Fruit fly (Drosophila melanogaster): ENCODE results near the gene CG18764.

CG18764 gene

DNA sequence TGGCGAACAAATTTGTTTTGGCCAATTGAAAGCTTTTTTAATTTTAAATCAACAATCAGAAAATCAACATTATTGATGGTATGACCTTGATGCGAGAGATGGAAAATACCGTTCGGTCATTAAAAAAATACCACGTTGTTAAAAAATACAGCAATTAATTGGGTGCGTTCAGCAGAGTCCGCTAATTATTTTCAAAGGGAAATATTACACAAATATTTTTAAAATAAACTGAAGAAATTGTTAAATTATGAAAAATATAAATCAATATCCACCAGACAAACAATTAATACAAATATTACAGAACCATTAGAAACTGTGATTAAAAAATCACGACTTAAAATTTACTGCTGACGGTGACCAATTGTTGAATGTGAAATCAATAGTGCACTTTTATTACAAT lies 51.3 kb downstream of the CG18764 start, which contains the start of gene CG18476 (continued):
- TF ChIP-seq CG15696 (tag; optimal IDR thresholded peaks at IDR 0.05) (peak; percentile 93), Sry-β (GFP tag; optimal IDR thresholded peaks at IDR 0.05) (no peak), phol (tag; optimal IDR thresholded peaks at IDR 0.05) (peak; percentile 96), Neu2 (GFP tag; optimal IDR thresholded peaks at IDR 0.05; ENCODE audit: borderline replicate concordance) (no peak), Gug (GFP tag; IDR thresholded peaks at IDR 0.05) (no peak; the same call in 2 of the 4 replicates), dm (GFP tag; optimal IDR thresholded peaks at IDR 0.05) (peak; percentile 21), btn (GFP tag; optimal IDR thresholded peaks at IDR 0.05) (no peak), CG15073 (GFP tag; optimal IDR thresholded peaks at IDR 0.05) (no peak), Taf1 (GFP tag; IDR thresholded peaks at IDR 0.05) (peak; percentile 73), CG3281 (GFP tag; optimal IDR thresholded peaks at IDR 0.05) (peak; percentile 91), MTF-1 (GFP tag; optimal IDR thresholded peaks at IDR 0.05; ENCODE audit: borderline replicate concordance) (peak; percentile 59), Mad (GFP tag; optimal IDR thresholded peaks at IDR 0.05) (peak; percentile 64), Doc2 (GFP tag; IDR thresholded peaks at IDR 0.05) (peak; percentile 75), CG6765 (GFP tag; optimal IDR thresholded peaks at IDR 0.05) (peak; percentile 80), CG11504 (tag; optimal IDR thresholded peaks at IDR 0.05) (peak; percentile 95), CG13296 (GFP tag; optimal IDR thresholded peaks at IDR 0.05) (peak; percentile 92), CG31441 (GFP tag; IDR thresholded peaks at IDR 0.05) (peak; percentile 100), CG7372 (GFP tag; IDR thresholded peaks at IDR 0.05) (peak; percentile 95), CG9817 (tag; optimal IDR thresholded peaks at IDR 0.05) (peak; percentile 92), Eip74EF (GFP tag; optimal IDR thresholded peaks at IDR 0.05) (peak in 1 of 2 experiments; percentile 89), twi (tag; optimal IDR thresholded peaks at IDR 0.05) (peak; percentile 87), dan (GFP tag; IDR thresholded peaks at IDR 0.05) (peak; percentile 12; the same call in 1 of the 2 replicates), bigmax (GFP tag; optimal IDR thresholded peaks at IDR 0.05) (no peak), NC2α (GFP tag; optimal IDR thresholded peaks at IDR 0.05) (peak; percentile 53), CG34422 (GFP tag; IDR thresholded peaks at IDR 0.05) (peak; percentile 96), CG30403 (GFP tag; optimal IDR thresholded peaks at IDR 0.05) (peak; percentile 95), vnd (GFP tag; IDR thresholded peaks at IDR 0.05; ENCODE audit: partially characterized antibody) (no peak), croc (GFP tag; conservative IDR thresholded peaks at IDR 0.05) (peak; percentile 92), dmrt11E (tag; optimal IDR thresholded peaks at IDR 0.05) (peak; percentile 92), caup (GFP tag; optimal IDR thresholded peaks at IDR 0.05; ENCODE audit: severe bottlenecking) (peak; percentile 89), Bdp1 (GFP tag; optimal IDR thresholded peaks at IDR 0.05) (peak; percentile 29), zen (tag; optimal IDR thresholded peaks at IDR 0.05) (peak; percentile 94), CG14860 (GFP tag; IDR thresholded peaks at IDR 0.05; ENCODE audit: partially characterized antibody) (no peak), eyg (GFP tag; optimal IDR thresholded peaks at IDR 0.05) (peak; percentile 12), da (GFP tag; optimal IDR thresholded peaks at IDR 0.05) (no peak), BEAF-32 (GFP tag; optimal IDR thresholded peaks at IDR 0.05) (peak; percentile 26), tio (GFP tag; optimal IDR thresholded peaks at IDR 0.05) (no peak), Poxn (GFP tag; IDR thresholded peaks at IDR 0.05) (peak; percentile 71), Xbp1 (GFP tag; optimal IDR thresholded peaks at IDR 0.05) (peak; percentile 93), D19A (tag; optimal IDR thresholded peaks at IDR 0.05) (peak; percentile 87), ATbp (GFP tag; optimal IDR thresholded peaks at IDR 0.05) (peak; percentile 78), CG10565 (GFP tag; optimal IDR thresholded peaks at IDR 0.05) (peak; percentile 28), Sox100B (GFP tag; optimal IDR thresholded peaks at IDR 0.05) (peak; percentile 90), jigr1 (GFP tag; IDR thresholded peaks at IDR 0.05) (peak; percentile 75), Bgb (GFP tag; IDR thresholded peaks at IDR 0.05; ENCODE audit: partially characterized antibody) (no peak), br (optimal IDR thresholded peaks at IDR 0.05) (no peak), Tbp (GFP tag; optimal IDR thresholded peaks at IDR 0.05) (no peak), jumu (GFP tag; optimal IDR thresholded peaks at IDR 0.05) (peak; percentile 50), Hey (tag; optimal IDR thresholded peaks at IDR 0.05) (no peak), slou (GFP tag; optimal IDR thresholded peaks at IDR 0.05) (peak; percentile 55), Xrp1 (GFP tag; IDR thresholded peaks at IDR 0.05) (peak; percentile 96)
